Worm (Caenorhabditis elegans) whole organism, L1 larva: ENCODE data around the gene Y6G8.15.
"Not testable (repeated sequence)": the region's sequence is repeated elsewhere in the genome, so short reads cannot be mapped to it uniquely, and the experiment has no call there.

ENCODE experiments used
- C04F5.9 ChIP-seq: sonication (generic microtip); optimal IDR thresholded peaks from 2 replicates; lab custom pipeline; 2016; ENCODE audit warnings: missing genetic modification characterization, missing compliant biosample characterization
- C16A3.4 ChIP-seq: fragments of 150-350 bp; optimal IDR thresholded peaks from 2 replicates; lab custom pipeline; 2014; ENCODE audit warnings: missing biosample characterization, missing genetic modification characterization
- C34B4.2 ChIP-seq: sonication (generic microtip); optimal IDR thresholded peaks from 2 replicates; lab custom pipeline; 2017; ENCODE audit warnings: mild to moderate bottlenecking, missing genetic modification characterization, missing compliant biosample characterization
- F16B12.6 ChIP-seq: fragments of 150-350 bp; optimal IDR thresholded peaks from 2 replicates; lab custom pipeline; 2014; ENCODE audit warnings: missing biosample characterization, missing genetic modification characterization
- aha-1 ChIP-seq: fragments of 150-350 bp; optimal IDR thresholded peaks from 2 replicates; lab custom pipeline; 2014; ENCODE audit warnings: missing biosample characterization, missing genetic modification characterization
- aly-2 ChIP-seq: fragments of 150-350 bp; optimal IDR thresholded peaks from 2 replicates; lab custom pipeline; 2014; ENCODE audit warnings: missing biosample characterization, missing genetic modification characterization
- blmp-1 ChIP-seq: fragments of 150-350 bp; optimal IDR thresholded peaks from 2 replicates; lab custom pipeline; 2014; ENCODE audit warnings: missing biosample characterization, missing genetic modification characterization
- ceh-82 ChIP-seq, 3 experiments: fragments of 150-350 bp in 1 of 3; sonication (generic microtip) in 2 of 3; optimal IDR thresholded peaks; 2 replicates each; lab custom pipeline; 2014 to 2017; ENCODE audit warnings: missing biosample characterization in 3 of 3, missing genetic modification characterization in 3 of 3
- ceh-88 ChIP-seq: fragments of 200-800 bp; sonication (Bioruptor generic); IDR thresholded peaks from 2 replicates; pipeline ENCODE4 v1.3.6; 2022; ENCODE audit warnings: missing genetic modification characterization, missing compliant biosample characterization
- dpl-1 ChIP-seq, 3 experiments: fragments of 150-350 bp in 2 of 3; sonication (generic microtip) in 1 of 3; optimal IDR thresholded peaks; 2 replicates each; lab custom pipeline; 2014 to 2017; ENCODE audit warnings: missing biosample characterization in 3 of 3, missing genetic modification characterization in 3 of 3, missing genetic modification reagents in 3 of 3
- efl-3 ChIP-seq: fragments of 200-800 bp; sonication (Bioruptor generic); optimal IDR thresholded peaks from 2 replicates; lab custom pipeline; 2018; ENCODE audit warnings: mild to moderate bottlenecking, missing genetic modification characterization, missing compliant biosample characterization
- egl-27 ChIP-seq, 2 experiments: fragments of 150-350 bp in 1 of 2; sonication (generic microtip); optimal IDR thresholded peaks; 3 replicates each; lab custom pipeline; 2017 to 2018; ENCODE audit warnings: missing biosample characterization in 2 of 2, missing genetic modification characterization in 2 of 2, missing genetic modification reagents in 2 of 2
- elt-2 ChIP-seq: sonication (generic microtip); optimal IDR thresholded peaks from 2 replicates; lab custom pipeline; 2016; ENCODE audit warnings: missing genetic modification characterization, mild to moderate bottlenecking, inconsistent platforms, missing compliant biosample characterization, missing genetic modification reagents
- fkh-10 ChIP-seq: sonication (generic microtip); optimal IDR thresholded peaks from 2 replicates; lab custom pipeline; 2017; ENCODE audit warnings: missing biosample characterization, missing genetic modification reagents, missing genetic modification characterization
- fkh-4 ChIP-seq: sonication (generic microtip); optimal IDR thresholded peaks from 2 replicates; lab custom pipeline; 2016; ENCODE audit warnings: missing compliant biosample characterization, missing genetic modification characterization, borderline replicate concordance
- hlh-17 ChIP-seq: fragments of 200-800 bp; sonication (Bioruptor generic); optimal IDR thresholded peaks from 2 replicates; lab custom pipeline; 2018; ENCODE audit warnings: missing genetic modification characterization, mild to moderate bottlenecking, missing compliant biosample characterization, moderate library complexity, borderline replicate concordance
- hpl-2 ChIP-seq: fragments of 150-350 bp; optimal IDR thresholded peaks from 2 replicates; lab custom pipeline; 2014; ENCODE audit warnings: missing biosample characterization, missing genetic modification reagents, missing genetic modification characterization
- jun-1 ChIP-seq: fragments of 150-350 bp; optimal IDR thresholded peaks from 2 replicates; lab custom pipeline; 2014; ENCODE audit warnings: missing biosample characterization, missing genetic modification reagents, missing genetic modification characterization
- lin-35 ChIP-seq, 2 experiments: fragments of 150-350 bp; optimal IDR thresholded peaks; 2 replicates each; lab custom pipeline; 2014; ENCODE audit warnings: missing biosample characterization in 2 of 2, missing genetic modification characterization in 2 of 2, missing genetic modification reagents in 2 of 2
- lin-39 ChIP-seq: fragments of 150-350 bp; optimal IDR thresholded peaks from 2 replicates; lab custom pipeline; 2014; ENCODE audit warnings: missing biosample characterization, missing genetic modification reagents, missing genetic modification characterization
- lsy-2 ChIP-seq, 2 experiments: fragments of 150-350 bp; optimal IDR thresholded peaks; 2 replicates each; lab custom pipeline; 2014; ENCODE audit warnings: missing biosample characterization in 2 of 2, missing genetic modification characterization in 2 of 2
- mdl-1 ChIP-seq, 2 experiments: fragments of 150-350 bp; optimal IDR thresholded peaks; 2 replicates each; lab custom pipeline; 2014 to 2017; ENCODE audit warnings: missing biosample characterization in 2 of 2, missing genetic modification characterization in 2 of 2, inconsistent platforms in 1 of 2
- mep-1 ChIP-seq: fragments of 150-350 bp; optimal IDR thresholded peaks from 2 replicates; lab custom pipeline; 2014; ENCODE audit warnings: missing biosample characterization, missing genetic modification characterization
- nhr-11 ChIP-seq: fragments of 150-350 bp; optimal IDR thresholded peaks from 2 replicates; lab custom pipeline; 2014; ENCODE audit warnings: missing biosample characterization, missing genetic modification characterization
- nhr-19 ChIP-seq: fragments of 200-800 bp; sonication (Bioruptor generic); conservative IDR thresholded peaks from 2 replicates; pipeline ENCODE4 v1.3.6; 2022; ENCODE audit warnings: missing genetic modification characterization, missing compliant biosample characterization
- nhr-20 ChIP-seq: sonication (generic microtip); optimal IDR thresholded peaks from 2 replicates; lab custom pipeline; 2016; ENCODE audit warnings: mild to moderate bottlenecking, missing genetic modification characterization, missing compliant biosample characterization
- nhr-28 ChIP-seq: fragments of 150-350 bp; optimal IDR thresholded peaks from 2 replicates; lab custom pipeline; 2014; ENCODE audit warnings: missing biosample characterization, missing genetic modification characterization
- nhr-71 ChIP-seq: sonication (generic microtip); optimal IDR thresholded peaks from 2 replicates; lab custom pipeline; 2016; ENCODE audit warnings: mild to moderate bottlenecking, missing genetic modification characterization, moderate library complexity, missing compliant biosample characterization
- nhr-76 ChIP-seq: sonication (generic microtip); optimal IDR thresholded peaks from 2 replicates; lab custom pipeline; 2017; ENCODE audit warnings: missing biosample characterization, missing genetic modification characterization
- nhr-77 ChIP-seq: fragments of 150-350 bp; optimal IDR thresholded peaks from 2 replicates; lab custom pipeline; 2014; ENCODE audit warnings: missing biosample characterization, missing genetic modification characterization
- nhr-85 ChIP-seq: sonication (generic microtip); peaks from one replicate; lab custom pipeline; 2016; ENCODE audit warnings: missing genetic modification characterization, inconsistent platforms, missing compliant biosample characterization
- nhr-90 ChIP-seq: sonication (generic microtip); optimal IDR thresholded peaks from 2 replicates; lab custom pipeline; 2016; ENCODE audit warnings: mild to moderate bottlenecking, missing genetic modification characterization, missing compliant biosample characterization; ENCODE audit not compliant: poor library complexity
- pax-3 ChIP-seq: fragments of 200-800 bp; sonication (Bioruptor generic); optimal IDR thresholded peaks from 2 replicates; lab custom pipeline; 2018; ENCODE audit warnings: mild to moderate bottlenecking, missing genetic modification characterization, moderate library complexity, missing compliant biosample characterization
- pqm-1 ChIP-seq: sonication (generic microtip); optimal IDR thresholded peaks from 3 replicates; lab custom pipeline; 2017; ENCODE audit warnings: missing biosample characterization, missing genetic modification characterization
- snu-23 ChIP-seq: sonication (generic microtip); optimal IDR thresholded peaks from 2 replicates; lab custom pipeline; 2016; ENCODE audit warnings: missing genetic modification characterization, missing compliant biosample characterization
- swsn-7 ChIP-seq: sonication (generic microtip); optimal IDR thresholded peaks from 2 replicates; lab custom pipeline; 2016; ENCODE audit warnings: missing genetic modification characterization, missing compliant biosample characterization
- tbx-2 ChIP-seq: sonication (generic microtip); optimal IDR thresholded peaks from 2 replicates; lab custom pipeline; 2016; ENCODE audit warnings: missing genetic modification characterization, missing compliant biosample characterization
- unc-62 ChIP-seq: fragments of 150-350 bp; optimal IDR thresholded peaks from 2 replicates; lab custom pipeline; 2014; ENCODE audit warnings: missing biosample characterization, missing genetic modification reagents, missing genetic modification characterization
- unc-98 ChIP-seq: fragments of 200-800 bp; sonication (Bioruptor generic); IDR thresholded peaks from 2 replicates; pipeline ENCODE4 v1.3.6; 2022; ENCODE audit warnings: missing genetic modification characterization, missing compliant biosample characterization
- zip-4 ChIP-seq: fragments of 200-800 bp; sonication (Bioruptor generic); optimal IDR thresholded peaks from 2 replicates; lab custom pipeline; 2018; ENCODE audit warnings: mild to moderate bottlenecking, missing genetic modification characterization, moderate library complexity, missing compliant biosample characterization

Y6G8.15 gene

DNA sequence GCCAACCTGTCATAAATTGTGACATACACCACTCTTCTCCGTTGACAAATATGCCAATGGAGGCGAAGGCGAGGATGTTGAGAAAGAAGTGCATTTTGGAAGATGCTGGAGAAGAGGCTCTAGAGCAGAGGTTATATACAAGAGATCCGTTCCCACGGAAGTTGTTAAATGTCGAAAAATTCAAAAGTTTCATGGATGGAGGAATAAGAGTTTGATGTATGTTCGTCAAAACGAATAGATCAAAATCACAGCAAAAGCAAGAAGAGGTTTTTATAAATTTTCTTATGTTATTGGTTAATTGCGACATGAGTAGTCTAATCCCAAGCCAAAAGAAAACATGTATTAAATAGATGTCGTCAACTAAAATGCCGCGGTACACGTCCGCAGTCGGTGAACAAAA is at the start of gene Y6G8.15:
Gene Y6G8.15 (minus strand): TSS at position 101 of the 400 bp plus-strand sequence.
- not testable (repeated sequence) for TF ChIP-seq fkh-4 (tag; lab: Kevin White, UChicago); nhr-90 (tag; lab: Kevin White, UChicago); efl-3

DNA sequence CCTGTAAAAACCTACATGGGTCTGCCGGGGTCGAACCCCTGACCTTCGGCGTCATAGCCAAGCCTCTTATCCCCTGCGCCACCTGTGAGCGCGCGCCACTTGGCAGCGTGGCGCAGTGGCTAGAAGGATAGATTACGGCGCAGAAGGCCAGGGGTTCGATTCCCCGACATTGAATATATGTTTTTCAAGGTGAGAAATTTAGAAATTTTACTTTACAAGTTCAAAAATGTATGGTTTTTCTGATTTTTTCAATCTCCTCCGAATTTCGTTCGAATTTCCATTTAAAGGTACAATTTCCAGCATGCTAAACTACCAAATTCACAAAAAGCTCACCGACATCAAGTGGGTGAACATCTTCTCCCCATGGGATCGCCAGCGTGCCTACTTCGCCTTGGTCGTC is 49.6 kb upstream of the Y6G8.15 start, which contains the start of gene dgat-2:
Gene dgat-2 (plus strand): TSS at position 301 of the 400 bp plus-strand sequence.
- TF ChIP-seq pax-3 (tag; lab: Kevin White, UChicago) (no peak), aly-2 (tag; lab: Kevin White, UChicago) (no peak), ceh-82 (tag; optimal IDR thresholded peaks at IDR 0.05; lab: Kevin White, UChicago) (no peak), blmp-1 (tag; lab: Kevin White, UChicago) (no peak), F16B12.6 (tag; lab: Kevin White, UChicago) (no peak), mdl-1 (tag; optimal IDR thresholded peaks at IDR 0.05; lab: Kevin White, UChicago) (no peak), fkh-4 (tag; lab: Kevin White, UChicago) (no peak)

DNA sequence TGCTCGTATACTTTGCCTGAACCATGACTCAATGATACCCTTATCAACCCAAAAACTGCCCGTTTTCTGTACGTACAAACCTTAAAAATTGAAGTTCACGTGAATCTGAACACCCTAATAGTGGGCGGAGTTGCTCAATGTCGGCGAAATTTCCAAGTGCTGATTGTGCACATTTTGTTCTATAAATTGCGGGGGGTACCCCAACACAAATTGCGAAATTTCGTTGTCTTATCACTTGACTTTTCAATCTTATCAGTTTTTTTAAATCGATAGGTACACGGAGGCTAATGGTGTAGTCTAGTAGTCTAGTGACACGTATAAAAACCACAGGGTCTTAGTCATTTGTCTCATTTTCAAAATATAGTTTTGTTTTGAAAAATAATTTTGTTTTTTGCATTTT is 48.8 kb upstream of the Y6G8.15 start, which contains the start of gene fbxa-108:
Gene fbxa-108 (minus strand): TSS at position 158 of the 400 bp plus-strand sequence.
- TF ChIP-seq hpl-2 (GFP tag; lab: Kevin White, UChicago) (peak; percentile 28), lin-39 (tag; lab: Kevin White, UChicago) (no peak), nhr-90 (tag; lab: Kevin White, UChicago) (peak; percentile 65), aha-1 (tag; lab: Kevin White, UChicago) (no peak), zip-4 (GFP tag; lab: Kevin White, UChicago) (peak; percentile 20), nhr-85 (tag; lab: Kevin White, UChicago) (no peak), lsy-2 (tag; optimal IDR thresholded peaks at IDR 0.05; lab: Kevin White, UChicago) (no peak), fkh-10 (GFP tag; lab: Kevin White, UChicago) (no peak), nhr-76 (tag; lab: Kevin White, UChicago) (no peak), lin-35 (GFP tag; optimal IDR thresholded peaks at IDR 0.05; lab: Kevin White, UChicago) (peak in 1 of 2 experiments; percentile 40), unc-62 (GFP tag; lab: Kevin White, UChicago) (no peak), efl-3 (no peak), hlh-17 (no peak), ceh-82 (tag; optimal IDR thresholded peaks at IDR 0.05; lab: Kevin White, UChicago) (no peak), mdl-1 (tag; optimal IDR thresholded peaks at IDR 0.05; lab: Kevin White, UChicago) (peak in 1 of 2 experiments; percentile 52), elt-2 (tag; lab: Kevin White, UChicago) (peak; percentile 99), mep-1 (no peak), jun-1 (peak; percentile 24), dpl-1 (GFP tag; optimal IDR thresholded peaks at IDR 0.05; lab: Kevin White, UChicago) (no peak), nhr-20 (tag; lab: Kevin White, UChicago) (peak; percentile 64), nhr-28 (tag; lab: Kevin White, UChicago) (no peak), unc-98 (GFP tag; lab: Robert Waterston, UW) (no peak), C04F5.9 (tag; lab: Kevin White, UChicago) (no peak), nhr-11 (tag; lab: Kevin White, UChicago) (no peak), pqm-1 (tag; lab: Kevin White, UChicago) (peak; percentile 94), tbx-2 (no peak), swsn-7 (tag; lab: Kevin White, UChicago) (no peak), nhr-77 (tag; lab: Kevin White, UChicago) (no peak), nhr-19 (GFP tag; lab: Robert Waterston, UW) (peak; percentile 36)

DNA sequence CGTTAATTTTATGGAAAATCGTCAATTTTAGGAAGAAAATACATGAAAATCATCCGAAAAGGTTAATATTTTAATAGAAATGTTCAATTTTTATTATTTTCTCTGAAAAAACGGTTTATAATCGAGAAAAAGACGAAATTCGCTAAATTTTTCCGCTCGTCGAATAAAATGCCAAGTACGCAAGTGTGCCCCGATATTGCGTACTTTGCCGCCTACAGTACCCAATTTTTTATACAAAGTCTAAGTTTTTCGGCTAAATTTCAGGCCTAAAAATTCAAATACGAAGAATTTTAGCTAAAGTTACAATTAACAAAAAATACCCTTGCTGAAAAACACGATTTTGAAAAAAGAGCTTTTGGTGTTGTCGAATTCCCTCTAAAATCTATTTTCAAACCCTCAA is 48.4 kb upstream of the Y6G8.15 start:
- TF ChIP-seq snu-23 (GFP tag; lab: Kevin White, UChicago) (no peak), C34B4.2 (tag; lab: Kevin White, UChicago) (no peak), egl-27 (tag; optimal IDR thresholded peaks at IDR 0.05; lab: Kevin White, UChicago) (no peak), nhr-85 (tag; lab: Kevin White, UChicago) (peak; percentile 5), C16A3.4 (tag; lab: Kevin White, UChicago) (no peak), ceh-88 (GFP tag; lab: Robert Waterston, UW) (no peak), efl-3 (no peak), lin-35 (GFP tag; optimal IDR thresholded peaks at IDR 0.05; lab: Kevin White, UChicago) (no peak), nhr-71 (no peak)
